Worm (Caenorhabditis elegans) whole organism, midembryonic: ENCODE data around the gene C53A5.17.

Source experiments
- T22C8.4 ChIP-seq: fragments of 200-800 bp; sonication (Bioruptor generic); IDR thresholded peaks from 2 replicates; pipeline ENCODE4 v1.3.6; 2022; ENCODE audit warnings: missing genetic modification characterization, missing compliant biosample characterization
- cog-1 ChIP-seq: sonication (generic microtip); optimal IDR thresholded peaks from 2 replicates; lab custom pipeline; 2016; ENCODE audit warnings: missing genetic modification characterization, missing compliant biosample characterization
- flt-1 ChIP-seq: fragments of 200-800 bp; sonication (Bioruptor generic); IDR thresholded peaks from 2 replicates; pipeline ENCODE4 v1.3.6; 2022; ENCODE audit warnings: missing genetic modification characterization, missing compliant biosample characterization
- klf-2 ChIP-seq: fragments of 200-800 bp; sonication (Bioruptor generic); conservative IDR thresholded peaks from 2 replicates; pipeline ENCODE4 v1.3.6; 2022; ENCODE audit warnings: missing genetic modification reagents, missing genetic modification characterization, missing compliant biosample characterization
- med-1 ChIP-seq: sonication (generic microtip); optimal IDR thresholded peaks from 2 replicates; lab custom pipeline; 2017; ENCODE audit warnings: missing genetic modification characterization, mild to moderate bottlenecking, missing compliant biosample characterization, antibody characterized with exemption, missing genetic modification reagents; ENCODE audit not compliant: insufficient read depth
- ref-1 ChIP-seq: fragments of 200-800 bp; sonication (Bioruptor generic); conservative IDR thresholded peaks from 2 replicates; pipeline ENCODE4 v1.3.6; 2022; ENCODE audit warnings: missing genetic modification reagents, missing genetic modification characterization, missing compliant biosample characterization
- tab-1 ChIP-seq: fragments of 200-800 bp; sonication (Bioruptor generic); IDR thresholded peaks from 2 replicates; pipeline ENCODE4 v1.3.6; 2022; ENCODE audit warnings: missing genetic modification characterization, missing compliant biosample characterization
- ztf-23 ChIP-seq: fragments of 200-800 bp; sonication (Bioruptor generic); IDR thresholded peaks from 2 replicates; pipeline ENCODE4 v1.3.6; 2022; ENCODE audit warnings: missing genetic modification reagents, missing genetic modification characterization, missing compliant biosample characterization
- ztf-29 ChIP-seq: fragments of 200-800 bp; sonication (Bioruptor generic); IDR thresholded peaks from 2 replicates; pipeline ENCODE4 v1.3.6; 2022; ENCODE audit warnings: missing genetic modification reagents, missing genetic modification characterization, missing compliant biosample characterization

The C53A5.17 gene

ce11 chrV:14482728-14483210 lies 38.1 kb downstream of the C53A5.17 start, which contains the start of gene R02D5.3:
Gene R02D5.3 (plus strand): TSS chrV:14483160.
- no peak for TF ChIP-seq cog-1
- TF ChIP-seq ztf-23 (GFP tag; lab: Robert Waterston, UW), result no peak
- no peak for TF ChIP-seq med-1 (GFP tag; lab: Kevin White, UChicago)
- no peak for TF ChIP-seq T22C8.4 (GFP tag; lab: Robert Waterston, UW)
- no peak for TF ChIP-seq klf-2 (GFP tag; lab: Robert Waterston, UW)
- no peak for TF ChIP-seq ztf-29
- no peak for TF ChIP-seq tab-1
- TF ChIP-seq flt-1, result no peak
- no peak for TF ChIP-seq ref-1

ce11 chrV:14481987-14482386 lies 38.9 kb downstream of the C53A5.17 start, which contains the start of gene R02D5.10:
Gene R02D5.10 (plus strand): TSS chrV:14482287.
- TF ChIP-seq ztf-23 (GFP tag; lab: Robert Waterston, UW), result no peak
- no peak for TF ChIP-seq tab-1

- TF ChIP-seq ref-1 (no peak), flt-1 (no peak), tab-1 (no peak), ztf-23 (GFP tag; lab: Robert Waterston, UW) (no peak), T22C8.4 (GFP tag; lab: Robert Waterston, UW) (no peak), ztf-29 (no peak), med-1 (GFP tag; lab: Kevin White, UChicago) (no peak), cog-1 (no peak), klf-2 (GFP tag; lab: Robert Waterston, UW) (no peak)
Measured at ce11 chrV:14481401-14481800, 39.5 kb downstream of the C53A5.17 start, which contains the start of gene R02D5.7. Gene R02D5.7 (minus strand): TSS chrV:14481501.

- TF ChIP-seq cog-1 (no peak), flt-1 (no peak), med-1 (GFP tag; lab: Kevin White, UChicago) (no peak), klf-2 (GFP tag; lab: Robert Waterston, UW) (no peak), tab-1 (no peak), ztf-29 (no peak), ztf-23 (GFP tag; lab: Robert Waterston, UW) (no peak), ref-1 (no peak)
Measured at ce11 chrV:14480533-14480932, 40.4 kb downstream of the C53A5.17 start.

ce11 chrV:14478979-14479378 lies 41.9 kb downstream of the C53A5.17 start, which contains the start of gene clec-55:
Gene clec-55 (plus strand): TSS chrV:14479279.
- TF ChIP-seq ztf-23 (GFP tag; lab: Robert Waterston, UW) (no peak), ref-1 (no peak), T22C8.4 (GFP tag; lab: Robert Waterston, UW) (no peak), ztf-29 (no peak), klf-2 (GFP tag; lab: Robert Waterston, UW) (no peak), cog-1 (no peak), med-1 (GFP tag; lab: Kevin White, UChicago) (no peak)

ce11 chrV:14476680-14477079 lies 44.2 kb downstream of the C53A5.17 start, which contains the start of gene clec-54:
Gene clec-54 (plus strand): TSS chrV:14476903.
- TF ChIP-seq klf-2 (GFP tag; lab: Robert Waterston, UW) (no peak), ref-1 (no peak), tab-1 (no peak), ztf-23 (GFP tag; lab: Robert Waterston, UW) (no peak), T22C8.4 (GFP tag; lab: Robert Waterston, UW) (no peak), flt-1 (no peak), med-1 (GFP tag; lab: Kevin White, UChicago) (no peak), cog-1 (no peak), ztf-29 (no peak)

ce11 chrV:14474099-14474498 lies 46.8 kb downstream of the C53A5.17 start, which contains the start of gene clec-56:
Gene clec-56 (plus strand): TSS chrV:14474399.
- TF ChIP-seq T22C8.4 (GFP tag; lab: Robert Waterston, UW) (no peak), flt-1 (no peak), ztf-29 (no peak), med-1 (GFP tag; lab: Kevin White, UChicago) (no peak), ztf-23 (GFP tag; lab: Robert Waterston, UW) (no peak), cog-1 (no peak), ref-1 (no peak), tab-1 (no peak)

- TF ChIP-seq T22C8.4 (GFP tag; lab: Robert Waterston, UW), result no peak
- no peak for TF ChIP-seq tab-1
- TF ChIP-seq med-1 (GFP tag; lab: Kevin White, UChicago), result no peak
- TF ChIP-seq ztf-23 (GFP tag; lab: Robert Waterston, UW), result no peak
- no peak for TF ChIP-seq ref-1
- no peak for TF ChIP-seq flt-1
- TF ChIP-seq klf-2 (GFP tag; lab: Robert Waterston, UW), result no peak
- no peak for TF ChIP-seq ztf-29
Measured at ce11 chrV:14472229-14472628, 48.7 kb downstream of the C53A5.17 start, which contains the start of gene clec-227. Gene clec-227 (plus strand): TSS chrV:14472529.
